Fruit fly (Drosophila melanogaster): Measurements from ENCODE around the gene X11L.

X11L gene

DNA sequence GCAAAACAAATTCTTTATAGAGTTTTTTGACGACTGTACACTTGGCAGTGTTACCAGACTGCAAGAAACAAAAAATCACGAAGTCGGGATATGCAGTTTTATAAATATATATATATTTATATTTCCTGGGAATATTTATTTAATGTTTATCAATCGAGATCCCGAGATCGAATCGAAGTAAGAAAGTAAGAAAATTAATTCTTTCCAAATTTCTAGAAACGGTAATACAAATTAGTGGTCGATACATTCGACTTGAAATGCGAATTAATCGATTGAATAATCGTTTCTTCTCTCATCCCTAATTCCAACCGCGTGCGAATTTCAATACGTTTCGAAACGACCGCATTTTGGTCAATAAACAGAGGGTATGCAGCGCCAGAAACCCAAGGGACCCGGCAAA is 36.6 kb downstream of the X11L start, which contains the start of the genes CG8289 and CG5800 (continued):
- TF ChIP-seq CG17912 (GFP tag; optimal IDR thresholded peaks at IDR 0.05) (no peak), repo (GFP tag; optimal IDR thresholded peaks at IDR 0.05) (no peak), da (GFP tag; optimal IDR thresholded peaks at IDR 0.05) (no peak), crp (GFP tag; optimal IDR thresholded peaks at IDR 0.05) (no peak), Sry-β (GFP tag; optimal IDR thresholded peaks at IDR 0.05) (no peak), CoRest (tag; optimal IDR thresholded peaks at IDR 0.05) (no peak), CG32772 (GFP tag; IDR thresholded peaks at IDR 0.05) (no peak), CG15479 (GFP tag; optimal IDR thresholded peaks at IDR 0.05) (no peak), B-H2 (GFP tag; optimal IDR thresholded peaks at IDR 0.05) (peak; percentile 28), CG11085 (GFP tag; IDR thresholded peaks at IDR 0.05) (no peak), zen2 (GFP tag; IDR thresholded peaks at IDR 0.05; ENCODE audit: partially characterized antibody) (peak; percentile 16; the same call in 1 of the 3 replicates), tin (GFP tag; optimal IDR thresholded peaks at IDR 0.05) (peak; percentile 4), zf30C (GFP tag; optimal IDR thresholded peaks at IDR 0.05) (peak; percentile 59), MTF-1 (GFP tag; optimal IDR thresholded peaks at IDR 0.05; ENCODE audit: borderline replicate concordance) (no peak), CG42726 (GFP tag; IDR thresholded peaks at IDR 0.05; ENCODE audit: partially characterized antibody) (no peak), C15 (GFP tag; IDR thresholded peaks at IDR 0.05) (no peak), Sin3A (optimal IDR thresholded peaks at IDR 0.05) (no peak), rib (GFP tag; IDR thresholded peaks at IDR 0.05) (no peak), CG17568 (GFP tag; optimal IDR thresholded peaks at IDR 0.05) (no peak), CG12942 (GFP tag; optimal IDR thresholded peaks at IDR 0.05) (no peak), toy (GFP tag; IDR thresholded peaks at IDR 0.05) (no peak), CG6254 (GFP tag; optimal IDR thresholded peaks at IDR 0.05) (no peak), yki (optimal IDR thresholded peaks at IDR 0.05) (no peak), CG5245 (GFP tag; optimal IDR thresholded peaks at IDR 0.05) (no peak), knrl (GFP tag; IDR thresholded peaks at IDR 0.05; ENCODE audit: partially characterized antibody) (peak; percentile 68), Gsc (GFP tag; IDR thresholded peaks at IDR 0.05) (no peak), CG2202 (tag; optimal IDR thresholded peaks at IDR 0.05) (no peak), CG3995 (GFP tag; optimal IDR thresholded peaks at IDR 0.05) (no peak), fru (optimal IDR thresholded peaks at IDR 0.05) (no peak), phol (tag; optimal IDR thresholded peaks at IDR 0.05) (peak; percentile 38), CG13424 (tag; optimal IDR thresholded peaks at IDR 0.05) (peak; percentile 26), Blimp-1 (GFP tag; optimal IDR thresholded peaks at IDR 0.05) (no peak), ro (GFP tag; IDR thresholded peaks at IDR 0.05) (no peak), CG12391 (tag; optimal IDR thresholded peaks at IDR 0.05) (peak; percentile 71), Atf6 (GFP tag; IDR thresholded peaks at IDR 0.05) (no peak), CG7963 (GFP tag; IDR thresholded peaks at IDR 0.05; ENCODE audit: partially characterized antibody) (no peak), zfh2 (GFP tag; optimal IDR thresholded peaks at IDR 0.05) (no peak), sob (GFP tag; IDR thresholded peaks at IDR 0.05) (no peak), vfl (GFP tag; optimal IDR thresholded peaks at IDR 0.05) (no peak), lov (optimal IDR thresholded peaks at IDR 0.05) (no peak), lov (GFP tag; IDR thresholded peaks at IDR 0.05) (no peak), CG7556 (GFP tag; optimal IDR thresholded peaks at IDR 0.05) (no peak), HLH3B (GFP tag; IDR thresholded peaks at IDR 0.05) (no peak), CG15601 (tag; optimal IDR thresholded peaks at IDR 0.05) (no peak), Mrtf (GFP tag; IDR thresholded peaks at IDR 0.05) (no peak), psq (GFP tag; optimal IDR thresholded peaks at IDR 0.05) (no peak), corto (GFP tag; optimal IDR thresholded peaks at IDR 0.05) (no peak), CG12104 (GFP tag; optimal IDR thresholded peaks at IDR 0.05) (no peak), BEAF-32 (GFP tag; optimal IDR thresholded peaks at IDR 0.05) (peak; percentile 71), pnt (GFP tag; optimal IDR thresholded peaks at IDR 0.05) (no peak), Hmr (GFP tag; optimal IDR thresholded peaks at IDR 0.05) (no peak), bsh (GFP tag; optimal IDR thresholded peaks at IDR 0.05) (no peak)

Data from whole organism, embryonic.